Fruit fly (Drosophila melanogaster) whole organism: Measurements from ENCODE around the gene Rel.

Experiments
- Dll ChIP-seq: fragments of >200 bp; optimal IDR thresholded peaks from 2 replicates; lab custom pipeline; 2017
- EcR ChIP-seq, 2 experiments: fragments of >200 bp; optimal IDR thresholded peaks; 2 replicates each; lab custom pipeline; 2017; ENCODE audit warnings: missing biosample characterization in 2 of 2, missing genetic modification characterization in 2 of 2, missing genetic modification reagents in 2 of 2
- pan ChIP-seq: fragments of >200 bp; optimal IDR thresholded peaks from 2 replicates; lab custom pipeline; 2017
- psq ChIP-seq: fragments of >200 bp; optimal IDR thresholded peaks from 2 replicates; lab custom pipeline; 2017
- usp ChIP-seq: fragments of >200 bp; optimal IDR thresholded peaks from 2 replicates; lab custom pipeline; 2017; ENCODE audit warnings: missing biosample characterization, missing genetic modification characterization, mixed read lengths

- TF ChIP-seq psq = no peak
- TF ChIP-seq EcR (GFP tag; optimal IDR thresholded peaks at IDR 0.05; lab: Kevin White, UChicago) = no peak
- no peak for TF ChIP-seq usp (GFP tag; lab: Kevin White, UChicago)
- TF ChIP-seq pan (lab: Kevin White, UChicago) = no peak
- no peak for TF ChIP-seq Dll
Observed at dm6 chr3R:9090303-9090702, 42.5 kb upstream of the Rel start.
